Worm (Caenorhabditis elegans): ENCODE measurements around the gene C34F11.5.

Gene C34F11.5

ce11 chrII:5194066-5194465 lies 1.5 kb upstream of the C34F11.5 start, which contains the start of gene msp-49:
Gene msp-49, plus strand, starts transcription at chrII:5194366.
- TF ChIP-seq sox-4 (tag; optimal IDR thresholded peaks at IDR 0.05) (no peak), snu-23 (GFP tag; optimal IDR thresholded peaks at IDR 0.05) (no peak), nhr-90 (tag; optimal IDR thresholded peaks at IDR 0.05; ENCODE audit: poor library complexity) (no peak), nhr-237 (tag; optimal IDR thresholded peaks at IDR 0.05) (no peak), aly-2 (tag; optimal IDR thresholded peaks at IDR 0.05) (no peak), nhr-47 (tag; optimal IDR thresholded peaks at IDR 0.05) (no peak), nhr-11 (tag; optimal IDR thresholded peaks at IDR 0.05) (no peak), egl-13 (tag; optimal IDR thresholded peaks at IDR 0.05) (no peak), isw-1 (GFP tag; IDR thresholded peaks at IDR 0.05) (no peak), ceh-90 (tag; optimal IDR thresholded peaks at IDR 0.05) (no peak), jun-1 (tag; optimal IDR thresholded peaks at IDR 0.05) (no peak), xbp-1 (tag; optimal IDR thresholded peaks at IDR 0.05) (no peak), mab-9 (GFP tag; IDR thresholded peaks at IDR 0.05) (no peak), lin-35 (GFP tag; optimal IDR thresholded peaks at IDR 0.05) (no peak), pqm-1 (tag; optimal IDR thresholded peaks at IDR 0.05) (no peak)

- TF ChIP-seq unc-130 (tag; optimal IDR thresholded peaks at IDR 0.05) (no peak), lin-15B (tag; optimal IDR thresholded peaks at IDR 0.05) (no peak), ztf-4 (tag; optimal IDR thresholded peaks at IDR 0.05) (no peak), ceh-90 (tag; optimal IDR thresholded peaks at IDR 0.05) (no peak), ceh-63 (GFP tag; optimal IDR thresholded peaks at IDR 0.05) (no peak), hlh-17 (GFP tag; optimal IDR thresholded peaks at IDR 0.05; ENCODE audit: borderline replicate concordance) (no peak), rnt-1 (tag; optimal IDR thresholded peaks at IDR 0.05) (no peak), fkh-10 (GFP tag; optimal IDR thresholded peaks at IDR 0.05) (no peak)
Observed at ce11 chrII:5199497-5199896, 3.9 kb downstream of the C34F11.5 start, which contains the start of gene msp-50. Gene msp-50, plus strand, starts transcription at chrII:5199797.

ce11 chrII:5200205-5200604 lies 4.6 kb downstream of the C34F11.5 start:
- peak; percentile 27 for TF ChIP-seq nhr-85 (tag)
- peak; percentile 44 for TF ChIP-seq nhr-71 (tag; optimal IDR thresholded peaks at IDR 0.05)
- TF ChIP-seq swsn-7 (tag; optimal IDR thresholded peaks at IDR 0.05), result peak; percentile 12
- TF ChIP-seq efl-1 (optimal IDR thresholded peaks at IDR 0.05), result peak in 1 of 2 experiments; percentile 25
- TF ChIP-seq efl-1 (GFP tag; optimal IDR thresholded peaks at IDR 0.05 in 1 of 2), result peak in 1 of 2 experiments; percentile 14
- peak; percentile 62 for TF ChIP-seq nhr-19 (GFP tag; conservative IDR thresholded peaks at IDR 0.05)
- peak; percentile 39 for TF ChIP-seq rnt-1 (tag; optimal IDR thresholded peaks at IDR 0.05)
- TF ChIP-seq snpc-4 (tag; optimal IDR thresholded peaks at IDR 0.05), result peak; percentile 96

DNA sequence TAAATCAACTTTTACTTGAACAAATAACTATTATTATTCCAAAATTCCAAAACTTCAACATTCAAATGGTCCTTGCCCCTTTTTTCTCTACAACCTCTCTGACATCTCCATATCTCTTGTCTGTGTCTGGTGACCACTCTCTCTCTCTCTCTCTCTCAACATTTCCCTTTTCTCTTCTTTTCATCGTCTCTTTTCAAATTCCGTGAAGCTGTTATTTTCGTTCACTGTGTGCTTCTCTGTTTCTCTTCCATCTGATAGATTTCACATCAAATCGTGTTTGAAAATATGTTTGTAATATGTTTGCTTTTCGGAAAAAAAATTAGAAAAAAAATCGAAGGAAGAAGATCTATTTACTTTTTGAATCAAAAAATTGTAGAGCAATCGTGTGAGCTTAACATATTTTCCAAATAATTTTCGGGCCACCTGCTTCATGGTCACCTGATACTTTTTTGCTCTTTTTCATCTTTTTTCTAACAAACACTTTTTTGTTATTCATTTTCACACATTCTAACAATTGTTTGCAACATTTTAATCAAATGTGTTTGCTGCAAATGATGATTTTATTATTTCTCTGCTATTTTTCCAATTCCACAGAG lies 5.5 kb downstream of the C34F11.5 start:
- TF ChIP-seq nhr-12 (tag; optimal IDR thresholded peaks at IDR 0.05) (no peak), C34B4.2 (tag; optimal IDR thresholded peaks at IDR 0.05) (no peak), nhr-19 (GFP tag; conservative IDR thresholded peaks at IDR 0.05) (peak; percentile 20; the same call in 1 of the 2 replicates), unc-62 (GFP tag; optimal IDR thresholded peaks at IDR 0.05) (no peak), ceh-90 (tag; optimal IDR thresholded peaks at IDR 0.05) (no peak), lsy-2 (tag; optimal IDR thresholded peaks at IDR 0.05) (peak; percentile 22 to 65), nhr-71 (tag; optimal IDR thresholded peaks at IDR 0.05) (peak; percentile 78), tbx-2 (tag; optimal IDR thresholded peaks at IDR 0.05) (peak; percentile 46), unc-86 (tag; optimal IDR thresholded peaks at IDR 0.05) (peak; percentile 40), sptf-1 (tag; optimal IDR thresholded peaks at IDR 0.05) (no peak), fkh-8 (tag; optimal IDR thresholded peaks at IDR 0.05) (peak; percentile 23), nhr-90 (tag; optimal IDR thresholded peaks at IDR 0.05; ENCODE audit: poor library complexity) (no peak), fkh-10 (GFP tag; optimal IDR thresholded peaks at IDR 0.05) (no peak), lin-35 (GFP tag; optimal IDR thresholded peaks at IDR 0.05) (peak; percentile 31 to 37), ceh-88 (GFP tag; IDR thresholded peaks at IDR 0.05) (no peak), alr-1 (tag; optimal IDR thresholded peaks at IDR 0.05; ENCODE audit: borderline replicate concordance) (no peak), mep-1 (tag; optimal IDR thresholded peaks at IDR 0.05) (peak; percentile 41), elt-3 (tag; optimal IDR thresholded peaks at IDR 0.05) (peak in 1 of 6 experiments; percentile 45), sup-37 (GFP tag; optimal IDR thresholded peaks at IDR 0.05) (no peak), nhr-47 (tag; optimal IDR thresholded peaks at IDR 0.05) (peak; percentile 28), dpl-1 (GFP tag; optimal IDR thresholded peaks at IDR 0.05) (peak in 2 of 3 experiments; percentile 11 to 23), efl-1 (optimal IDR thresholded peaks at IDR 0.05) (peak; percentile 49 to 50), efl-1 (GFP tag; optimal IDR thresholded peaks at IDR 0.05 in 1 of 2) (peak; percentile 14 to 90), ama-1 (optimal IDR thresholded peaks at IDR 0.05) (no peak), mab-9 (GFP tag; IDR thresholded peaks at IDR 0.05) (no peak), rnt-1 (tag; optimal IDR thresholded peaks at IDR 0.05) (peak; percentile 48), snpc-4 (tag; optimal IDR thresholded peaks at IDR 0.05) (peak; percentile 38), ceh-82 (tag; optimal IDR thresholded peaks at IDR 0.05) (peak in 1 of 3 experiments; percentile 20), lin-39 (tag; optimal IDR thresholded peaks at IDR 0.05) (no peak)

All from whole organism, L1 larva.